Fruit fly (Drosophila melanogaster): ENCODE data around the gene tank.

DNA sequence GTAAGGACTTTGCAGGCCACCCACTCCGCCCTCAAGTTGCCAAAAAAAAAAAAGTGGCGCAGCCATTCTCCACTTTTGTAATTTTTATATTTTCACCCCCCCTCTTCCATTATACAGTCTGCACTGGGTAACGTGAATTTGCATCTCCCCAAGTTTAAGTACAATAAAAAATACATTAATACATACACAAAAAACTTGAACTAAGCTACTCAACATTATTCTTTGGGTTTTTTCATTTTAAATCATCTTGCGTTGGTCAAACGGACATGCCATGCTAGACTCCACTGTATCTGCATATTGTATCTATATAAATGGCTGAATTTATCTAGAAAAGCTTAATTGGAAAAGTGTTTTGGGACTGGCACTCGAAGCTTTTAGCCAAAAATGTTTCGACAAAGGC is 23.7 kb upstream of the tank start:
- no peak for TF ChIP-seq Pif1B (GFP tag; optimal IDR thresholded peaks at IDR 0.05)
- TF ChIP-seq Pif1A (GFP tag; optimal IDR thresholded peaks at IDR 0.05): no peak
- no peak for TF ChIP-seq CG9948 (tag; optimal IDR thresholded peaks at IDR 0.05)
- TF ChIP-seq EcR (GFP tag; optimal IDR thresholded peaks at IDR 0.05): no peak
- TF ChIP-seq rn (GFP tag; IDR thresholded peaks at IDR 0.05): no peak
- no peak for TF ChIP-seq CG14655 (GFP tag; optimal IDR thresholded peaks at IDR 0.05)
- TF ChIP-seq CG12605 (GFP tag; IDR thresholded peaks at IDR 0.05): no peak
- TF ChIP-seq gl (tag; optimal IDR thresholded peaks at IDR 0.05): no peak
- no peak for TF ChIP-seq fd96Ca (GFP tag; IDR thresholded peaks at IDR 0.05)
- TF ChIP-seq D1 (tag; optimal IDR thresholded peaks at IDR 0.05): no peak
- TF ChIP-seq CG8301 (tag; optimal IDR thresholded peaks at IDR 0.05): no peak
- no peak for TF ChIP-seq CG4496 (GFP tag; IDR thresholded peaks at IDR 0.05)
